In the genomic region with DNA sequence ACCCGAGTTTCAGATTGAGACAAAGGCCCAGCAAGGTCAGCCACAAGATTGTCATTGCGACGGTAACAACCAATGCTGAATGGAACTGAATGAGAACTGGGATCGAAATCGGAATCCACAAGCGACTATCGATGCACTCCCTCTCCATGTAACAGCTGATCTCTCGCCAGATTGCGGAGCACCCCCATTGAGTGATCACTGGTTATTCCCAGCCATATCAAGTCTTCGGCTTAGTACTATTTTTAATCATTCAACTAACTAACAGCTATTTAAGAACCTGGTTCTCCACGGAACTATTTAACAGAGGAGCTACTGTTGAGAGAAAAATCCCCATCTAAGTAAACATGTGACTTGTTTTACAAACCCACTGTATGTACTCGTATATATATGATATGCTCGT, we compare ENCODE assay signal across 2 fruit fly cellular contexts.
A peak's percentile ranks its signal among the peaks of the same experiment; 100 is the strongest.
TF ChIP-seq lines count a peak whose summit lies in the region.

A gene (minus strand): TSS at position 101 of the 400 bp plus-strand sequence.

- no peak for TF ChIP-seq CTCF in whole organism, embryonic (GFP tag; optimal IDR thresholded peaks at IDR 0.05; lab: Kevin White, UChicago)

TF ChIP-seq in whole organism, adult, 20 proteins besides CTCF, POLR2A, EP300 and RAD21:
- no peak for TF ChIP-seq cnc (optimal IDR thresholded peaks at IDR 0.05; lab: Kevin White, UChicago)
- TF ChIP-seq CG14711 (tag; optimal IDR thresholded peaks at IDR 0.05; lab: Kevin White, UChicago): no peak
- no peak for TF ChIP-seq CG7101 (tag; optimal IDR thresholded peaks at IDR 0.05; lab: Kevin White, UChicago)
- no peak for TF ChIP-seq bab1 (GFP tag; optimal IDR thresholded peaks at IDR 0.05; lab: Kevin White, UChicago)
- peak; percentile 80 for TF ChIP-seq cic (GFP tag; optimal IDR thresholded peaks at IDR 0.05; lab: Kevin White, UChicago)
- no peak for TF ChIP-seq CG7045 (GFP tag; optimal IDR thresholded peaks at IDR 0.05; lab: Kevin White, UChicago)
- no peak for TF ChIP-seq tj (GFP tag; optimal IDR thresholded peaks at IDR 0.05; lab: Kevin White, UChicago)

TF ChIP-seq in whole organism, embryonic, 481 proteins besides CTCF, POLR2A, EP300 and RAD21:
- no peak for TF ChIP-seq CG31365 (tag; optimal IDR thresholded peaks at IDR 0.05; lab: Kevin White, UChicago)
- TF ChIP-seq Ets65A (GFP tag; lab: Kevin White, UChicago): peak; percentile 6
